Worm (Caenorhabditis elegans) whole organism, L3 larva: ENCODE results near the gene F35H10.6.

Experiments used
- fkh-2 ChIP-seq: fragments of 150-350 bp; optimal IDR thresholded peaks from 2 replicates; lab custom pipeline; 2014; ENCODE audit warnings: missing biosample characterization, missing genetic modification reagents, missing genetic modification characterization
- fos-1 ChIP-seq: fragments of 150-350 bp; optimal IDR thresholded peaks from 2 replicates; lab custom pipeline; 2014; ENCODE audit warnings: missing biosample characterization, missing genetic modification characterization
- nhr-12 ChIP-seq: fragments of 150-350 bp; optimal IDR thresholded peaks from 2 replicates; lab custom pipeline; 2014; ENCODE audit warnings: missing biosample characterization, missing genetic modification characterization
- ztf-11 ChIP-seq: fragments of 150-350 bp; optimal IDR thresholded peaks from 2 replicates; lab custom pipeline; 2014; ENCODE audit warnings: missing biosample characterization, missing genetic modification characterization

DNA sequence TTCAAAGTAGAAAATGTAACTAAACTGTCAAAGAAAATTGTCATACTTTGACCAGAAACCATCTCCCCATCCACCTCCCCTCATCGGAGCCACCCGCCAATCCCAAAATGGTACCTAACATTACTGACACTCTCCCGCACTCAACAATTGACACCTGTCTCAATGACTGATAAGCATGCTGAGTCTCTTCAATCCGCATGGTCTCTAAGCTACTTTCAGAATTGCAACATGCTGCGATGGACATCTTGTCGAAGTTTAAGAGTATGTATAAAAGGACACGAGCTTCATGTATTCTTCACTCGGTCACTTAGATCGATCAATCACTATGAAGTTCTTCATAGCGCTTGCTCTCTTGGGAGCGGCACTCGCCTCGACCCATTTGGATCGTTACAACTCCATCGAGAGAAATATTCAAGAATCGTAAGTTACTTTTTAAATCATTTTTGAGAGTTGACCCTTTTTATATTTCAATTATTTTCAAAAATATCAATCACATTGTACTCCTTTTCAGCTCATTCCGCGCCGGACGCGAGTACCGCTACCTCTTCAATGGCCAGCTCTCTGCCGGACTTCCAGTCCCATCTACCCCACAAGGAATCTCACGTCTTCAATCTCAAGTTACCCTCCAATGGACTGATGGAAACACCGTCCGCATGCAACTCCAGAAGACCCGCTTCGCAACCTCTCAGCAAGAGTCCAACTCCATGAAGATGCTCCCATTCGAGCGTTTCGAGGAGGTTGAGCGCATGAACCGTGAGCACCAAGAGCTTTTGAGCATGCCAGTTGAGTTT, 38.7 kb upstream of the F35H10.6 start, which contains the start of gene vit-6:
- no peak for TF ChIP-seq nhr-12
- TF ChIP-seq ztf-11 (tag; lab: Kevin White, UChicago) = no peak
- TF ChIP-seq fkh-2 = no peak
- no peak for TF ChIP-seq fos-1 (tag; lab: Kevin White, UChicago)
